Worm (Caenorhabditis elegans) whole organism, midembryonic: Measurements from ENCODE around the gene snf-11.

Experiments
- T22C8.4 ChIP-seq: fragments of 200-800 bp; sonication (Bioruptor generic); IDR thresholded peaks from 2 replicates; pipeline ENCODE4 v1.3.6; 2022; ENCODE audit warnings: missing genetic modification characterization, missing compliant biosample characterization
- cog-1 ChIP-seq: sonication (generic microtip); optimal IDR thresholded peaks from 2 replicates; lab custom pipeline; 2016; ENCODE audit warnings: missing genetic modification characterization, missing compliant biosample characterization
- flt-1 ChIP-seq: fragments of 200-800 bp; sonication (Bioruptor generic); IDR thresholded peaks from 2 replicates; pipeline ENCODE4 v1.3.6; 2022; ENCODE audit warnings: missing genetic modification characterization, missing compliant biosample characterization
- klf-2 ChIP-seq: fragments of 200-800 bp; sonication (Bioruptor generic); conservative IDR thresholded peaks from 2 replicates; pipeline ENCODE4 v1.3.6; 2022; ENCODE audit warnings: missing genetic modification reagents, missing genetic modification characterization, missing compliant biosample characterization
- med-1 ChIP-seq: sonication (generic microtip); optimal IDR thresholded peaks from 2 replicates; lab custom pipeline; 2017; ENCODE audit warnings: missing genetic modification characterization, mild to moderate bottlenecking, missing compliant biosample characterization, antibody characterized with exemption, missing genetic modification reagents; ENCODE audit not compliant: insufficient read depth
- ref-1 ChIP-seq: fragments of 200-800 bp; sonication (Bioruptor generic); conservative IDR thresholded peaks from 2 replicates; pipeline ENCODE4 v1.3.6; 2022; ENCODE audit warnings: missing genetic modification reagents, missing genetic modification characterization, missing compliant biosample characterization
- tab-1 ChIP-seq: fragments of 200-800 bp; sonication (Bioruptor generic); IDR thresholded peaks from 2 replicates; pipeline ENCODE4 v1.3.6; 2022; ENCODE audit warnings: missing genetic modification characterization, missing compliant biosample characterization
- ztf-23 ChIP-seq: fragments of 200-800 bp; sonication (Bioruptor generic); IDR thresholded peaks from 2 replicates; pipeline ENCODE4 v1.3.6; 2022; ENCODE audit warnings: missing genetic modification reagents, missing genetic modification characterization, missing compliant biosample characterization
- ztf-29 ChIP-seq: fragments of 200-800 bp; sonication (Bioruptor generic); IDR thresholded peaks from 2 replicates; pipeline ENCODE4 v1.3.6; 2022; ENCODE audit warnings: missing genetic modification reagents, missing genetic modification characterization, missing compliant biosample characterization

snf-11 gene

ce11 chrV:11336877-11337276 is 28.6 kb upstream of the snf-11 start:
- TF ChIP-seq ztf-29 (GFP tag; lab: Robert Waterston, UW) (no peak), flt-1 (GFP tag; lab: Robert Waterston, UW) (no peak), tab-1 (GFP tag; lab: Robert Waterston, UW) (no peak), ref-1 (GFP tag; lab: Robert Waterston, UW) (no peak), ztf-23 (no peak), klf-2 (GFP tag; lab: Robert Waterston, UW) (no peak), med-1 (GFP tag; lab: Kevin White, UChicago) (no peak), T22C8.4 (no peak), cog-1 (tag; lab: Kevin White, UChicago) (no peak)

- no peak for TF ChIP-seq ztf-23
- no peak for TF ChIP-seq ztf-29 (GFP tag; lab: Robert Waterston, UW)
- no peak for TF ChIP-seq T22C8.4
- no peak for TF ChIP-seq med-1 (GFP tag; lab: Kevin White, UChicago)
- no peak for TF ChIP-seq ref-1 (GFP tag; lab: Robert Waterston, UW)
- TF ChIP-seq tab-1 (GFP tag; lab: Robert Waterston, UW): no peak
- TF ChIP-seq flt-1 (GFP tag; lab: Robert Waterston, UW): no peak
- TF ChIP-seq klf-2 (GFP tag; lab: Robert Waterston, UW): no peak
- TF ChIP-seq cog-1 (tag; lab: Kevin White, UChicago): no peak
Observed at ce11 chrV:11335757-11336418, 27.6 kb upstream of the snf-11 start.

ce11 chrV:11334193-11334592 is 25.9 kb upstream of the snf-11 start, which contains the start of gene T02E9.6:
Gene T02E9.6 (minus strand): TSS chrV:11334293.
- no peak for TF ChIP-seq ztf-23
- no peak for TF ChIP-seq med-1 (GFP tag; lab: Kevin White, UChicago)
- TF ChIP-seq cog-1 (tag; lab: Kevin White, UChicago): no peak
- TF ChIP-seq tab-1 (GFP tag; lab: Robert Waterston, UW): no peak
- TF ChIP-seq klf-2 (GFP tag; lab: Robert Waterston, UW): no peak
- TF ChIP-seq ref-1 (GFP tag; lab: Robert Waterston, UW): no peak
- TF ChIP-seq ztf-29 (GFP tag; lab: Robert Waterston, UW): no peak
- no peak for TF ChIP-seq T22C8.4
- TF ChIP-seq flt-1 (GFP tag; lab: Robert Waterston, UW): no peak

ce11 chrV:11331811-11332210 is 23.6 kb upstream of the snf-11 start:
- TF ChIP-seq T22C8.4 (peak; percentile 26; the same call in 1 of the 2 replicates), ztf-29 (GFP tag; lab: Robert Waterston, UW) (0 out of 2 replicates have a peak, but pooled peaks have one; percentile 41)

ce11 chrV:11329100-11329499 is 20.9 kb upstream of the snf-11 start, which contains the start of gene F47G9.6:
Gene F47G9.6 (plus strand): TSS chrV:11329400.
- TF ChIP-seq klf-2 (GFP tag; lab: Robert Waterston, UW) (no peak), tab-1 (GFP tag; lab: Robert Waterston, UW) (no peak), ref-1 (GFP tag; lab: Robert Waterston, UW) (no peak), ztf-23 (no peak), med-1 (GFP tag; lab: Kevin White, UChicago) (no peak), T22C8.4 (no peak), cog-1 (tag; lab: Kevin White, UChicago) (no peak), ztf-29 (GFP tag; lab: Robert Waterston, UW) (no peak)

- TF ChIP-seq cog-1 (tag; lab: Kevin White, UChicago) (no peak), med-1 (GFP tag; lab: Kevin White, UChicago) (no peak), flt-1 (GFP tag; lab: Robert Waterston, UW) (peak; percentile 55; the same call in 1 of the 2 replicates), ztf-23 (peak; percentile 63; the same call in 1 of the 2 replicates), T22C8.4 (0 out of 2 replicates have a peak, but pooled peaks have one; percentile 25), ztf-29 (GFP tag; lab: Robert Waterston, UW) (no peak), ref-1 (GFP tag; lab: Robert Waterston, UW) (no peak), tab-1 (GFP tag; lab: Robert Waterston, UW) (no peak), klf-2 (GFP tag; lab: Robert Waterston, UW) (no peak)
Observed at ce11 chrV:11326914-11327367, 18.7 kb upstream of the snf-11 start, which contains the start of gene tmed-10. Gene tmed-10 (minus strand): TSS chrV:11326964.

ce11 chrV:11323720-11324119 is 15.5 kb upstream of the snf-11 start, which contains the start of gene str-141:
Gene str-141 (minus strand): TSS chrV:11323820.
- TF ChIP-seq T22C8.4 (no peak), ztf-23 (no peak), tab-1 (GFP tag; lab: Robert Waterston, UW) (no peak), cog-1 (tag; lab: Kevin White, UChicago) (no peak), klf-2 (GFP tag; lab: Robert Waterston, UW) (no peak), ref-1 (GFP tag; lab: Robert Waterston, UW) (no peak), flt-1 (GFP tag; lab: Robert Waterston, UW) (no peak), ztf-29 (GFP tag; lab: Robert Waterston, UW) (no peak), med-1 (GFP tag; lab: Kevin White, UChicago) (no peak)

- no peak for TF ChIP-seq med-1 (GFP tag; lab: Kevin White, UChicago)
Observed at ce11 chrV:11321719-11322118, 13.5 kb upstream of the snf-11 start, which contains the start of gene F47G9.4. Gene F47G9.4 (minus strand): TSS chrV:11321816.

- TF ChIP-seq flt-1 (GFP tag; lab: Robert Waterston, UW) (no peak), klf-2 (GFP tag; lab: Robert Waterston, UW) (no peak), ztf-23 (no peak), ztf-29 (GFP tag; lab: Robert Waterston, UW) (no peak), T22C8.4 (no peak), cog-1 (tag; lab: Kevin White, UChicago) (no peak), med-1 (GFP tag; lab: Kevin White, UChicago) (no peak), tab-1 (GFP tag; lab: Robert Waterston, UW) (no peak), ref-1 (GFP tag; lab: Robert Waterston, UW) (no peak)
Observed at ce11 chrV:11320860-11321259, 12.6 kb upstream of the snf-11 start.
